Fruit fly (Drosophila melanogaster): ENCODE results near the gene CG3706.

The CG3706 gene

dm6 chrX:948285-948556 is 15.9 kb upstream of the CG3706 start (continued):
- TF ChIP-seq YL-1 (GFP tag; optimal IDR thresholded peaks at IDR 0.05) (no peak), Usf (GFP tag; optimal IDR thresholded peaks at IDR 0.05) (no peak), CG7556 (GFP tag; optimal IDR thresholded peaks at IDR 0.05) (no peak), zfh1 (GFP tag; IDR thresholded peaks at IDR 0.05) (0 out of 3 replicates have a peak, but pooled peaks have one; percentile 41), maf-S (GFP tag; optimal IDR thresholded peaks at IDR 0.05) (no peak), CG10321 (GFP tag; IDR thresholded peaks at IDR 0.05) (no peak), sqz (GFP tag; optimal IDR thresholded peaks at IDR 0.05) (no peak), tup (GFP tag; optimal IDR thresholded peaks at IDR 0.05) (no peak), Oli (tag; optimal IDR thresholded peaks at IDR 0.05) (peak; percentile 3), Side (GFP tag; optimal IDR thresholded peaks at IDR 0.05) (no peak), Max (GFP tag; optimal IDR thresholded peaks at IDR 0.05) (no peak), pros (GFP tag; optimal IDR thresholded peaks at IDR 0.05) (no peak), CG16813 (GFP tag; IDR thresholded peaks at IDR 0.05; ENCODE audit: partially characterized antibody) (no peak), Scr (GFP tag; IDR thresholded peaks at IDR 0.05; ENCODE audit: partially characterized antibody) (no peak), twi (tag; optimal IDR thresholded peaks at IDR 0.05) (no peak), Ravus (GFP tag; IDR thresholded peaks at IDR 0.05) (no peak), CG7963 (GFP tag; IDR thresholded peaks at IDR 0.05; ENCODE audit: partially characterized antibody) (no peak), CG3407 (GFP tag; optimal IDR thresholded peaks at IDR 0.05) (no peak), inv (GFP tag; IDR thresholded peaks at IDR 0.05; ENCODE audit: partially characterized antibody) (no peak), Sox100B (GFP tag; optimal IDR thresholded peaks at IDR 0.05) (no peak), Vsx1 (GFP tag; optimal IDR thresholded peaks at IDR 0.05) (no peak), Hr78 (GFP tag; optimal IDR thresholded peaks at IDR 0.05) (no peak), CG31441 (GFP tag; IDR thresholded peaks at IDR 0.05) (no peak), fd64A (GFP tag; optimal IDR thresholded peaks at IDR 0.05) (no peak), CG7372 (GFP tag; IDR thresholded peaks at IDR 0.05) (no peak), tio (GFP tag; optimal IDR thresholded peaks at IDR 0.05) (no peak), tin (GFP tag; optimal IDR thresholded peaks at IDR 0.05) (no peak), Dbx (GFP tag; IDR thresholded peaks at IDR 0.05) (peak; percentile 55; the same call in 2 of the 3 replicates), lbe (GFP tag; optimal IDR thresholded peaks at IDR 0.05) (no peak), NFAT (GFP tag; IDR thresholded peaks at IDR 0.05) (no peak), bigmax (GFP tag; optimal IDR thresholded peaks at IDR 0.05) (no peak), eyg (GFP tag; optimal IDR thresholded peaks at IDR 0.05) (no peak), cad (GFP tag; optimal IDR thresholded peaks at IDR 0.05) (no peak), Hey (tag; optimal IDR thresholded peaks at IDR 0.05) (no peak), toy (GFP tag; IDR thresholded peaks at IDR 0.05) (no peak), Sox102F (GFP tag; optimal IDR thresholded peaks at IDR 0.05) (no peak), Oaz (GFP tag; IDR thresholded peaks at IDR 0.05) (no peak), CG7928 (GFP tag; optimal IDR thresholded peaks at IDR 0.05) (no peak), BtbVII (GFP tag; optimal IDR thresholded peaks at IDR 0.05) (no peak), CG13287 (GFP tag; IDR thresholded peaks at IDR 0.05; ENCODE audit: partially characterized antibody) (no peak), trh (GFP tag; optimal IDR thresholded peaks at IDR 0.05) (no peak), sisA (GFP tag; IDR thresholded peaks at IDR 0.05) (no peak), ci (GFP tag; IDR thresholded peaks at IDR 0.05) (no peak), CG2120 (GFP tag; optimal IDR thresholded peaks at IDR 0.05) (peak; percentile 59), esg (GFP tag; conservative IDR thresholded peaks at IDR 0.05) (no peak), CG31388 (GFP tag; optimal IDR thresholded peaks at IDR 0.05) (no peak), ato (GFP tag; IDR thresholded peaks at IDR 0.05; ENCODE audit: partially characterized antibody) (no peak), CG10209 (GFP tag; optimal IDR thresholded peaks at IDR 0.05) (no peak), pita (GFP tag; optimal IDR thresholded peaks at IDR 0.05) (no peak), ara (GFP tag; IDR thresholded peaks at IDR 0.05) (no peak), ATbp (GFP tag; optimal IDR thresholded peaks at IDR 0.05) (no peak), CG13894 (tag; optimal IDR thresholded peaks at IDR 0.05) (no peak)

Measured in whole organism, embryonic.